Worm (Caenorhabditis elegans): Measurements from ENCODE around the gene pxd-1.

- TF ChIP-seq lin-13 (tag; optimal IDR thresholded peaks at IDR 0.05) (peak; percentile 89), unc-62 (GFP tag; optimal IDR thresholded peaks at IDR 0.05) (no peak), mep-1 (tag; optimal IDR thresholded peaks at IDR 0.05) (peak; percentile 88), ztf-11 (tag; optimal IDR thresholded peaks at IDR 0.05) (no peak), elt-1 (tag; optimal IDR thresholded peaks at IDR 0.05; ENCODE audit: borderline replicate concordance, insufficient read depth) (no peak), snpc-4 (tag; optimal IDR thresholded peaks at IDR 0.05) (no peak), pha-4 (tag; optimal IDR thresholded peaks at IDR 0.05) (peak; percentile 83), sptf-1 (tag; optimal IDR thresholded peaks at IDR 0.05) (peak; percentile 58), cnd-1 (tag; optimal IDR thresholded peaks at IDR 0.05) (no peak)
Observed at ce11 chrIII:4004064-4004580, 1.8 kb upstream of the pxd-1 start, which contains the start of gene tif-1A.
